Worm (Caenorhabditis elegans): ENCODE measurements around the gene taf-3.

The taf-3 gene

DNA sequence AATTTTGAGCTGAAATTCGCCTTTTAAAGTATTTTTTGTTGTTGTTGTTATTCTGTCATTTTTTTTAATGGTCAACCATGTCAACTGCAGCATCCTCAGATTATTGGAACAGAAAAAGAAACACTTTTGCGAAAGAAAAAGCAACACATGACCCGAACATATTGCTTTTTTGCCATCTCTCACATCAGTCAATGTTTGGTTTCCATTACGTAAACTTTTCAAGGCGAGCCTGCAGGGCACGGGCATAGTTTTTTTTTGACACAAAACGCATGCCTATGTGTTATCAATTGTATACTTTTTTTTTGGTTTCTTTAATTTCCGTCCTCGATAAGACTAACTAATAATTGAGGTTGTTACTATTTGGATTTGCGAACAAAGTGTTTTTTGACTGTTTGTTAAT, 5.2 kb downstream of the taf-3 start:
- TF ChIP-seq fos-1 (tag; optimal IDR thresholded peaks at IDR 0.05) (peak; percentile 39), nhr-237 (tag; optimal IDR thresholded peaks at IDR 0.05) (no peak), gmeb-1 (tag; optimal IDR thresholded peaks at IDR 0.05) (no peak), C34F6.9 (tag; optimal IDR thresholded peaks at IDR 0.05) (no peak), nhr-6 (tag; optimal IDR thresholded peaks at IDR 0.05) (no peak)

DNA sequence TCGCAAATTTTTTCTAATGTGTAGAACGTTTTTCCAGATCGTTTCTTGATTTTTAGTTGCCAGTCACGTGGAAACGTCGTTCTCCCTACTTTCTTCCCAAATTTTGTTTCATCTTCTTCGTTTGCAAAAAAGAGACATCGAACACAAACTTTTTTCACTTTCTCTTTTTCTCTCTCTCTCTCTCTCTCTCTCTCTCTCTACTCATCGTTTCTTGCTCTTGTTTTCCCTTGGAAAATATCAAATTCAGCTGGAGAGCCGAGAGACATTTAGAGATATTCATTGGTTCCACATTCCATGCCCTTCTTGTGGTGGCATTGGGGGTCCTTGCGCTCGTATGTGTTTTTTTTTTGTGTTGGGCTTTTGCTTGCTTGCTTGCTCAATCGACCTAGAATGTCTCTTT, 7.0 kb downstream of the taf-3 start:
- TF ChIP-seq unc-55 (GFP tag; optimal IDR thresholded peaks at IDR 0.05) (peak; percentile 39), crh-2 (tag; optimal IDR thresholded peaks at IDR 0.05) (peak; percentile 25), mdl-1 (tag; optimal IDR thresholded peaks at IDR 0.05) (peak in 1 of 2 experiments; percentile 52), nhr-77 (tag; optimal IDR thresholded peaks at IDR 0.05) (no peak), nhr-21 (tag; optimal IDR thresholded peaks at IDR 0.05) (no peak), zag-1 (tag; optimal IDR thresholded peaks at IDR 0.05) (peak; percentile 20), aly-2 (tag; optimal IDR thresholded peaks at IDR 0.05) (no peak), C34F6.9 (tag; optimal IDR thresholded peaks at IDR 0.05) (peak; percentile 57), ZK546.5 (tag; optimal IDR thresholded peaks at IDR 0.05) (no peak), lsy-2 (tag; optimal IDR thresholded peaks at IDR 0.05) (peak in 1 of 2 experiments; percentile 34), sma-9 (GFP tag; optimal IDR thresholded peaks at IDR 0.05) (peak; percentile 40), sma-9 (tag; optimal IDR thresholded peaks at IDR 0.05) (no peak)

DNA sequence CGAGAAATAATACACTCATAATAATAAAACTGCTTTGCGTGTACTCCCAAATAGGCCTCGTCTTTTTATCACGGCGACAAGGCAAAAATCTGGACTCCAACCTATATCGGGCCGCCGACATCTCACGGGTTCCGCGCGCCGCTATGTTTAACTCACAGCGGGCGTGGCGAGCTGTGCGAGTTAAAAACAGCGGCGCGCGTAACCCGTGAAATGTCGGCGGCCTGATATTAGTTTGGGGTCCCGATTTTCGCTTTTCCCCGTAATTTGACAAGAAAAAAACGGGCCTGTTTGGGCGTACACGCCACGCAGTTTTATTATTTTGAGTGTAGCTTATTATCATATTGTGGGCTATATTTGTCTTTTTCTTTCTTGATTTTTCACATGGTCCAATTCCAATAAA, 9.6 kb downstream of the taf-3 start:
- TF ChIP-seq skn-1 (tag; optimal IDR thresholded peaks at IDR 0.05): no peak
- TF ChIP-seq egl-27 (tag; optimal IDR thresholded peaks at IDR 0.05): no peak
- TF ChIP-seq ztf-1 (GFP tag; conservative IDR thresholded peaks at IDR 0.05): no peak
- no peak for TF ChIP-seq mbf-1 (tag; optimal IDR thresholded peaks at IDR 0.05)
- TF ChIP-seq elt-1 (tag; optimal IDR thresholded peaks at IDR 0.05): no peak
- peak; percentile 45 for TF ChIP-seq snpc-4 (tag; optimal IDR thresholded peaks at IDR 0.05)

DNA sequence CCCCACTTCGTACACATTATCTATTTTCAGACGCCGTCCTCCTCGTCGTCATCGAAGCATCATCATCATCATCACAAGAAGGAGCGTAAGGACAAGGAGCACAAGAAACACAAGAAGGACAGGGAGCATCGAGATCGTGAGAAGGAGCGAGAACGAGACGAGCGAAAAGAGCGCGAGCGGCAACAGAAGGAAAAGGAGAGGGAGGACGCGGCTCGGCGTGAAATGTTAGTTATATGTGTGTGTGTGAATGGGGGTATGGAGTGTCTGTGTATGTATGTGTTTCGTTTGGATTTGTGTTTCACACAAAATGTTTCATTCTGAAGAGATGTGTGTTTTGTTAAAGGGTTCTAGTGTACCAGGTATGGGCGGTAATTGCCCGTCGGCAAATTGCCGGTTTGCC, 10.0 kb downstream of the taf-3 start:
- TF ChIP-seq C34F6.9 (tag; optimal IDR thresholded peaks at IDR 0.05): peak; percentile 17
- peak; percentile 37 for TF ChIP-seq unc-55 (GFP tag; optimal IDR thresholded peaks at IDR 0.05)
- TF ChIP-seq ztf-1 (GFP tag; conservative IDR thresholded peaks at IDR 0.05): no peak
- peak; percentile 13 for TF ChIP-seq sma-9 (GFP tag; optimal IDR thresholded peaks at IDR 0.05)
- no peak for TF ChIP-seq sma-9 (tag; optimal IDR thresholded peaks at IDR 0.05)

DNA sequence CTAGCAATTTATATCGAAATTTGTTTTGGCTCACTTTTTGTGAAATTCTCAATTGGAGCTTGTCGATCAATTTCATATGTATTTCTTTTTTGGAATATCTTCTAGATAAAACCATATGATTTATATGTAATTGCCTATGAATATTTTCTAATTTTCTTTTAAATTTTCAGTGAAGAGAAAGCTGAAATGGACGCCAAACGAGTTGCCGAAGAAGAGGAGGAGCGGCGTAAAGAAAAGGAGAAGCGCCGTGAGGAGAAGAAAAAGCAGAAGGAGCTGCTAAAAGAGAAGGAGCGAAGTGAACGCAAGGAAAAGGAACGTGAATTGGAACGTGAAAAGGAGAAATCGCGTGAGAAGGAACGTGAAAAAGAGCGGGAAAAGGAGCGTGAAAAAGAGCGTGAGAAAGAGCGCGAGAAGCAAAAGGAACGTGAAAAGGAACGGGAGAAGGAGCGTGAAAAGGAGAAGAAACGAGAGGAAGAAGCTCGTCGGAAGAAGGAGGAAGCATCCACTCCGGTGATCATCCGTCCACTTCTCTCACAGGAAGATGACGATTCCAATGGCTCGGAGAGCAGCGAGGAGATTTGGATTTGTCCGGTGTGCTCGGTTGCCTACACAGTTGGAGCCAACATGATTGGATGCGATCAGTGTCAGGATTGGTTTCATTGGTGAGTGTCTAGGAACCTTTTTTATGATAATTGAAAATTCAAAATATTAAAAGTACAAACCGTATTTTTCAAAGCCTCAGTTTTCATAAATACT, 11.8 kb downstream of the taf-3 start:
- TF ChIP-seq sma-9 (GFP tag; optimal IDR thresholded peaks at IDR 0.05): no peak
- TF ChIP-seq sma-9 (tag; optimal IDR thresholded peaks at IDR 0.05): no peak
- no peak for TF ChIP-seq sem-4 (tag; optimal IDR thresholded peaks at IDR 0.05)
- no peak for TF ChIP-seq ama-1 (optimal IDR thresholded peaks at IDR 0.05)
- TF ChIP-seq lin-13 (GFP tag; optimal IDR thresholded peaks at IDR 0.05): no peak
- no peak for TF ChIP-seq sma-3 (GFP tag; optimal IDR thresholded peaks at IDR 0.05)
- no peak for TF ChIP-seq mdl-1 (tag; optimal IDR thresholded peaks at IDR 0.05)
- TF ChIP-seq R02D3.7 (tag; optimal IDR thresholded peaks at IDR 0.05): no peak
- TF ChIP-seq nhr-6 (tag; optimal IDR thresholded peaks at IDR 0.05): no peak
- TF ChIP-seq nhr-11 (tag; optimal IDR thresholded peaks at IDR 0.05): no peak
- TF ChIP-seq nhr-23 (tag; optimal IDR thresholded peaks at IDR 0.05): no peak
- TF ChIP-seq ztf-4 (tag; optimal IDR thresholded peaks at IDR 0.05): no peak
- TF ChIP-seq nhr-129 (tag; optimal IDR thresholded peaks at IDR 0.05): no peak
- TF ChIP-seq nhr-21 (tag; optimal IDR thresholded peaks at IDR 0.05): no peak
- TF ChIP-seq aly-2 (tag; optimal IDR thresholded peaks at IDR 0.05): no peak
- TF ChIP-seq ceh-82 (tag; optimal IDR thresholded peaks at IDR 0.05): no peak
- TF ChIP-seq fos-1 (tag; optimal IDR thresholded peaks at IDR 0.05): no peak
- TF ChIP-seq ztf-1 (GFP tag; conservative IDR thresholded peaks at IDR 0.05): no peak

DNA sequence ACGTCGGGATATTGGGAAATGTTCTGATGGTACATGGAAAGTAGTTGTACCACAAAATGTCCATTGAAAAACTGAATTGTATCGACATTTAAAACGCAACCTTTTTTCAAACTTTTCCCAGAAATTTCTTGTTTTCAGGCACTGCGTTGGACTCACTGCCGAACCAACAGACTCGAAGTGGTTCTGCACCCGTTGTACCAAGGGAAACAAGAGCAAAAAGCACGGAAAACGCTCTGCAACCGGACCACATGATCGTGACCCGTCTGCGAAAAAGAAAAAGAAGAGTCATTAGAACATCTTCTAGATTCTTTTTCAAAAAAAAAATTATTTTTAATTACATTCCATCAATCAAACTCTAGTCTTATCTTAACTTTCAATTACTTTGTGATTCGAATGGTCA, 13.1 kb downstream of the taf-3 start:
- TF ChIP-seq nhr-129 (tag; optimal IDR thresholded peaks at IDR 0.05) (no peak), C34F6.9 (tag; optimal IDR thresholded peaks at IDR 0.05) (no peak), ceh-16 (tag; optimal IDR thresholded peaks at IDR 0.05) (no peak), unc-62 (GFP tag; optimal IDR thresholded peaks at IDR 0.05) (no peak), unc-55 (GFP tag; optimal IDR thresholded peaks at IDR 0.05) (no peak), ceh-82 (tag; optimal IDR thresholded peaks at IDR 0.05) (no peak), aly-2 (tag; optimal IDR thresholded peaks at IDR 0.05) (no peak), mdl-1 (tag; optimal IDR thresholded peaks at IDR 0.05) (no peak), alr-1 (tag; optimal IDR thresholded peaks at IDR 0.05) (no peak), nhr-237 (tag; optimal IDR thresholded peaks at IDR 0.05) (no peak), gmeb-1 (tag; optimal IDR thresholded peaks at IDR 0.05) (no peak)

Measured in whole organism, L2 larva.